Worm (Caenorhabditis elegans): ENCODE results near the gene srw-41.

- TF ChIP-seq mab-5 (tag; optimal IDR thresholded peaks at IDR 0.05) (no peak), pha-4 (tag; optimal IDR thresholded peaks at IDR 0.05) (no peak), ham-2 (GFP tag; optimal IDR thresholded peaks at IDR 0.05) (no peak), elt-1 (tag; optimal IDR thresholded peaks at IDR 0.05; ENCODE audit: borderline replicate concordance, insufficient read depth) (no peak), nhr-237 (tag; optimal IDR thresholded peaks at IDR 0.05) (no peak), blmp-1 (tag; optimal IDR thresholded peaks at IDR 0.05) (no peak), lsy-2 (tag; optimal IDR thresholded peaks at IDR 0.05) (no peak)
Measured at ce11 chrV:16706549-16706948, 9.3 kb downstream of the srw-41 start, which contains the start of gene clec-9.

Measured in whole organism, mixed stage, embryonic.